Worm (Caenorhabditis elegans): Measurements from ENCODE around the gene Y73F4A.1.

Gene Y73F4A.1

ce11 chrIV:9074244-9074723 lies 29.1 kb upstream of the Y73F4A.1 start, which contains the start of gene mppb-1 (continued):
- TF ChIP-seq F13H6.1 (tag; optimal IDR thresholded peaks at IDR 0.05), result peak; percentile 37
- TF ChIP-seq ahr-1 (tag; optimal IDR thresholded peaks at IDR 0.05), result peak; percentile 41
- TF ChIP-seq fkh-10 (GFP tag; optimal IDR thresholded peaks at IDR 0.05), result no peak
- peak; percentile 95 for TF ChIP-seq ceh-31 (tag; optimal IDR thresholded peaks at IDR 0.05)

ce11 chrIV:9070188-9070587 lies 25.0 kb upstream of the Y73F4A.1 start:
- TF ChIP-seq C08G9.2 (tag; optimal IDR thresholded peaks at IDR 0.05), result no peak
- TF ChIP-seq pqm-1 (tag; optimal IDR thresholded peaks at IDR 0.05), result no peak
- peak; percentile 73 for TF ChIP-seq elt-2 (tag; optimal IDR thresholded peaks at IDR 0.05)
- TF ChIP-seq K02D7.2 (tag; optimal IDR thresholded peaks at IDR 0.05), result no peak
- no peak for TF ChIP-seq ceh-18 (tag; optimal IDR thresholded peaks at IDR 0.05)

- TF ChIP-seq madf-2 (tag; optimal IDR thresholded peaks at IDR 0.05) (no peak), C38D4.7 (GFP tag; optimal IDR thresholded peaks at IDR 0.05) (no peak), npax-4 (tag; optimal IDR thresholded peaks at IDR 0.05) (no peak), ama-1 (optimal IDR thresholded peaks at IDR 0.05) (no peak), pat-9 (tag; optimal IDR thresholded peaks at IDR 0.05) (no peak), pqm-1 (tag; optimal IDR thresholded peaks at IDR 0.05) (no peak), hlh-8 (tag; optimal IDR thresholded peaks at IDR 0.05) (no peak), ceh-34 (tag; optimal IDR thresholded peaks at IDR 0.05) (no peak)
Observed at ce11 chrIV:9069703-9070102, 24.6 kb upstream of the Y73F4A.1 start, which contains the start of gene nhr-11. Gene nhr-11, plus strand, starts transcription at chrIV:9070003.

ce11 chrIV:9063518-9063917 lies 18.4 kb upstream of the Y73F4A.1 start:
- no peak for TF ChIP-seq mec-3 (tag; optimal IDR thresholded peaks at IDR 0.05; ENCODE audit: borderline replicate concordance)
- TF ChIP-seq pat-9 (tag; optimal IDR thresholded peaks at IDR 0.05), result no peak
- TF ChIP-seq tbx-7 (tag; optimal IDR thresholded peaks at IDR 0.05), result no peak
- TF ChIP-seq K02D7.2 (tag; optimal IDR thresholded peaks at IDR 0.05), result no peak
- no peak for TF ChIP-seq ttx-3 (tag; optimal IDR thresholded peaks at IDR 0.05)
- TF ChIP-seq pag-3 (tag; optimal IDR thresholded peaks at IDR 0.05; ENCODE audit: borderline replicate concordance), result no peak
- TF ChIP-seq sdc-2 (tag; optimal IDR thresholded peaks at IDR 0.05), result no peak
- TF ChIP-seq pqm-1 (tag; optimal IDR thresholded peaks at IDR 0.05), result no peak
- no peak for TF ChIP-seq hlh-13 (GFP tag; optimal IDR thresholded peaks at IDR 0.05)

ce11 chrIV:9053403-9053802 lies 8.3 kb upstream of the Y73F4A.1 start:
- TF ChIP-seq odd-2 (tag; optimal IDR thresholded peaks at IDR 0.05) (no peak), sox-4 (tag; optimal IDR thresholded peaks at IDR 0.05) (no peak), ceh-22 (tag; optimal IDR thresholded peaks at IDR 0.05) (no peak), pros-1 (tag; optimal IDR thresholded peaks at IDR 0.05) (no peak), ceh-31 (tag; optimal IDR thresholded peaks at IDR 0.05) (no peak), hlh-6 (tag; optimal IDR thresholded peaks at IDR 0.05) (no peak), hlh-30 (tag; optimal IDR thresholded peaks at IDR 0.05; ENCODE audit: insufficient read depth) (no peak), nhr-232 (tag; optimal IDR thresholded peaks at IDR 0.05) (no peak), hlh-13 (GFP tag; optimal IDR thresholded peaks at IDR 0.05) (no peak), pha-4 (tag; optimal IDR thresholded peaks at IDR 0.05) (no peak), mec-3 (tag; optimal IDR thresholded peaks at IDR 0.05; ENCODE audit: borderline replicate concordance) (no peak), sdc-2 (tag; optimal IDR thresholded peaks at IDR 0.05) (no peak), pat-9 (tag; optimal IDR thresholded peaks at IDR 0.05) (no peak), unc-42 (tag; optimal IDR thresholded peaks at IDR 0.05) (no peak), fkh-6 (tag; optimal IDR thresholded peaks at IDR 0.05) (no peak), che-1 (tag; optimal IDR thresholded peaks at IDR 0.05) (no peak), ceh-19 (GFP tag; optimal IDR thresholded peaks at IDR 0.05) (no peak), ceh-30 (tag; optimal IDR thresholded peaks at IDR 0.05) (no peak)
